Worm (Caenorhabditis elegans): ENCODE measurements around the gene cut-3.

DNA sequence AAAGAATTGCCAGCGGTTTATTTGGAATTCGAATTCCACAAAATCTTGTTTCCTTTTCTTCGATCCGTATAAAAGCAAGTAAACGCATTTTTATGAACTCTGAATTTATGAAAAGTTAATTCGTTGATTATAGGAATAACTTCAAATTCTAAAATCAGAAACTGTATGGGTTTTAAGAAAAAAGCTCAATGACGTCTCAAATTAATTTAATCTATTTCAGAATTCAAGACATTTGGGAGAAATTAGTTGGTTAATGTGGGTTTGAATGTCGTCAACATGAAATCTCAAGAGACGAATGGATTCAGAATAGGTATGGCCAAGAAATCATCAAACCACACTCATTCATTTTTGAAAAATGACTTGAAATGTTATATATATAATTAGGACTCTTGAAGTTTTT lies 50.6 kb downstream of the cut-3 start, which contains the start of gene F49E12.7:
- no peak for TF ChIP-seq med-1 (GFP tag; optimal IDR thresholded peaks at IDR 0.05; ENCODE audit: insufficient read depth)
- no peak for TF ChIP-seq ztf-29 (GFP tag; IDR thresholded peaks at IDR 0.05)
- no peak for TF ChIP-seq cog-1 (tag; optimal IDR thresholded peaks at IDR 0.05)
- no peak for TF ChIP-seq tab-1 (GFP tag; IDR thresholded peaks at IDR 0.05)
- TF ChIP-seq flt-1 (GFP tag; IDR thresholded peaks at IDR 0.05): no peak
- TF ChIP-seq klf-2 (GFP tag; conservative IDR thresholded peaks at IDR 0.05): no peak
- TF ChIP-seq ref-1 (GFP tag; conservative IDR thresholded peaks at IDR 0.05): no peak
